Worm (Caenorhabditis elegans) whole organism, early embryonic: ENCODE data around the gene T25D1.3.
"Not testable (repeated sequence)": the region's sequence is repeated elsewhere in the genome, so short reads cannot be mapped to it uniquely, and the experiment has no call there.

Source experiments
- B0310.2 ChIP-seq: sonication (generic microtip); optimal IDR thresholded peaks from 2 replicates; lab custom pipeline; 2016; ENCODE audit warnings: mild to moderate bottlenecking, missing genetic modification characterization, missing compliant biosample characterization
- F13C5.2 ChIP-seq: sonication (generic microtip); optimal IDR thresholded peaks from 2 replicates; lab custom pipeline; 2017; ENCODE audit warnings: mild to moderate bottlenecking, missing genetic modification characterization, inconsistent platforms, missing compliant biosample characterization
- aly-1 ChIP-seq: sonication (generic microtip); optimal IDR thresholded peaks from 2 replicates; lab custom pipeline; 2016; ENCODE audit warnings: missing genetic modification characterization, missing compliant biosample characterization
- ama-1 ChIP-seq: fragments of 150-350 bp; optimal IDR thresholded peaks from 2 replicates; lab custom pipeline; 2014
- ceh-13 ChIP-seq: fragments of 200-800 bp; sonication (Bioruptor generic); optimal IDR thresholded peaks from 2 replicates; lab custom pipeline; 2018; ENCODE audit warnings: mild to moderate bottlenecking, missing genetic modification characterization, missing compliant biosample characterization
- ceh-36 ChIP-seq: sonication (generic microtip); optimal IDR thresholded peaks from 2 replicates; lab custom pipeline; 2016; ENCODE audit warnings: missing genetic modification characterization, inconsistent platforms, missing compliant biosample characterization
- ets-7 ChIP-seq: sonication (generic microtip); optimal IDR thresholded peaks from 2 replicates; lab custom pipeline; 2016; ENCODE audit warnings: missing genotype, missing genetic modification characterization, missing compliant biosample characterization
- flt-1 ChIP-seq: fragments of 200-800 bp; sonication (Bioruptor generic); IDR thresholded peaks from 2 replicates; pipeline ENCODE4 v1.3.6; 2022; ENCODE audit warnings: missing genetic modification characterization, missing compliant biosample characterization
- hmbx-1 ChIP-seq: sonication (generic microtip); optimal IDR thresholded peaks from 2 replicates; lab custom pipeline; 2016; ENCODE audit warnings: mild to moderate bottlenecking, missing genetic modification characterization, missing compliant biosample characterization
- hmg-4 ChIP-seq: fragments of 200-800 bp; sonication (Bioruptor generic); optimal IDR thresholded peaks from 2 replicates; lab custom pipeline; 2018; ENCODE audit warnings: mild to moderate bottlenecking, missing genetic modification characterization, missing compliant biosample characterization
- hnd-1 ChIP-seq: sonication (generic microtip); optimal IDR thresholded peaks from 2 replicates; lab custom pipeline; 2016; ENCODE audit warnings: missing genetic modification characterization, missing compliant biosample characterization
- pes-1 ChIP-seq: fragments of 200-800 bp; sonication (Bioruptor generic); IDR thresholded peaks from 2 replicates; pipeline ENCODE4 v1.3.6; 2022; ENCODE audit warnings: missing genetic modification reagents, missing genetic modification characterization, missing compliant biosample characterization
- scrt-1 ChIP-seq: fragments of 200-800 bp; sonication (Bioruptor generic); IDR thresholded peaks from 2 replicates; pipeline ENCODE4 v1.3.6; 2022; ENCODE audit warnings: missing genetic modification characterization, missing compliant biosample characterization
- sea-1 ChIP-seq: fragments of 200-800 bp; sonication (Bioruptor generic); conservative IDR thresholded peaks from 2 replicates; pipeline ENCODE4 v1.3.6; 2022; ENCODE audit warnings: missing genetic modification characterization, missing compliant biosample characterization
- tbx-11 ChIP-seq: fragments of 200-800 bp; sonication (Bioruptor generic); IDR thresholded peaks from 2 replicates; pipeline ENCODE4 v1.3.6; 2022; ENCODE audit warnings: missing genetic modification characterization, missing compliant biosample characterization
- tbx-37 ChIP-seq: fragments of 200-800 bp; sonication (Bioruptor generic); conservative IDR thresholded peaks from 2 replicates; pipeline ENCODE4 v1.3.6; 2022; ENCODE audit warnings: missing genetic modification reagents, missing genetic modification characterization, missing compliant biosample characterization
- tra-4 ChIP-seq: sonication (generic microtip); optimal IDR thresholded peaks from 2 replicates; lab custom pipeline; 2017; ENCODE audit warnings: missing genetic modification characterization, missing compliant biosample characterization

T25D1.3 gene

ce11 chrX:16494630-16495029 is 10.8 kb upstream of the T25D1.3 start, which contains the start of gene K05G3.2:
K05G3.2 (plus strand) TSS chrX:16494930.
- TF ChIP-seq aly-1 (tag; lab: Kevin White, UChicago), result no peak
- TF ChIP-seq hmbx-1 (tag; lab: Kevin White, UChicago), result no peak
- no peak for TF ChIP-seq scrt-1
- no peak for TF ChIP-seq ets-7 (tag; lab: Kevin White, UChicago)
- TF ChIP-seq tbx-11 (GFP tag; lab: Robert Waterston, UW), result no peak
- TF ChIP-seq hmg-4, result no peak
- TF ChIP-seq sea-1 (GFP tag; lab: Robert Waterston, UW), result no peak
- no peak for TF ChIP-seq ama-1
- TF ChIP-seq tra-4 (tag; lab: Kevin White, UChicago), result no peak
- TF ChIP-seq flt-1, result no peak
- TF ChIP-seq B0310.2 (tag; lab: Kevin White, UChicago), result no peak
- TF ChIP-seq hnd-1 (tag; lab: Kevin White, UChicago), result no peak
- no peak for TF ChIP-seq pes-1
- TF ChIP-seq tbx-37 (GFP tag; lab: Robert Waterston, UW), result no peak
- no peak for TF ChIP-seq ceh-13 (GFP tag; lab: Kevin White, UChicago)
- no peak for TF ChIP-seq F13C5.2 (tag; lab: Kevin White, UChicago)
- TF ChIP-seq ceh-36 (tag; lab: Kevin White, UChicago), result no peak

ce11 chrX:16501032-16501431 is 4.4 kb upstream of the T25D1.3 start, which contains the start of gene K05G3.1:
K05G3.1 (plus strand) TSS chrX:16501332.
- TF ChIP-seq hmbx-1 (tag; lab: Kevin White, UChicago), result no peak
- no peak for TF ChIP-seq pes-1
- no peak for TF ChIP-seq aly-1 (tag; lab: Kevin White, UChicago)
- no peak for TF ChIP-seq tra-4 (tag; lab: Kevin White, UChicago)
- no peak for TF ChIP-seq ceh-36 (tag; lab: Kevin White, UChicago)
- TF ChIP-seq flt-1, result no peak
- TF ChIP-seq hmg-4, result no peak
- TF ChIP-seq ceh-13 (GFP tag; lab: Kevin White, UChicago), result no peak
- TF ChIP-seq B0310.2 (tag; lab: Kevin White, UChicago), result no peak
- no peak for TF ChIP-seq sea-1 (GFP tag; lab: Robert Waterston, UW)
- TF ChIP-seq tbx-37 (GFP tag; lab: Robert Waterston, UW), result no peak
- no peak for TF ChIP-seq scrt-1

DNA sequence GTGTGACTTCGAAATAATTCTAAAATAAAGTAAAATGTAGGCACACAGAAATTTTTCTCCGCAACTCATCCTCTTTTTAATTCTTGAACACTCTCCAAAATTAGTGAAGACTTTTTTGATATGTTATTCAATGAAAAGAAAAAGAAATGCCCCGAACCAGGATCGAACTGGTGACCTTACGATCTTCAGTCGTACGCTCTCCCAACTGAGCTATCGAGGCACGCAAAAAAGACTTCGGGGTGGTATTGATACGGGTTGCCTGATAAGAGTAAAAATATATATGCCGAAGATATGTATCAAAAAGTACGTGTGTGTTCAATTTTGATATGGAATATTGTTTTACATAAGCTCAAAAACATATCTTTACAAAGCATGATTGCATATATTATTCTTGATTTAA is 2.5 kb upstream of the T25D1.3 start:
- TF ChIP-seq hmg-4 (no peak), ceh-13 (GFP tag; lab: Kevin White, UChicago) (no peak), sea-1 (GFP tag; lab: Robert Waterston, UW) (0 out of 2 replicates have a peak, but pooled peaks have one; percentile 59), aly-1 (tag; lab: Kevin White, UChicago) (no peak), tbx-11 (GFP tag; lab: Robert Waterston, UW) (no peak), tbx-37 (GFP tag; lab: Robert Waterston, UW) (no peak), F13C5.2 (tag; lab: Kevin White, UChicago) (no peak), hmbx-1 (tag; lab: Kevin White, UChicago) (no peak), B0310.2 (tag; lab: Kevin White, UChicago) (no peak), flt-1 (no peak), pes-1 (peak; percentile 60; the same call in 1 of the 2 replicates), hnd-1 (tag; lab: Kevin White, UChicago) (no peak), ets-7 (tag; lab: Kevin White, UChicago) (no peak), ama-1 (no peak), ceh-36 (tag; lab: Kevin White, UChicago) (no peak), scrt-1 (0 out of 2 replicates have a peak, but pooled peaks have one; percentile 45), tra-4 (tag; lab: Kevin White, UChicago) (no peak)

DNA sequence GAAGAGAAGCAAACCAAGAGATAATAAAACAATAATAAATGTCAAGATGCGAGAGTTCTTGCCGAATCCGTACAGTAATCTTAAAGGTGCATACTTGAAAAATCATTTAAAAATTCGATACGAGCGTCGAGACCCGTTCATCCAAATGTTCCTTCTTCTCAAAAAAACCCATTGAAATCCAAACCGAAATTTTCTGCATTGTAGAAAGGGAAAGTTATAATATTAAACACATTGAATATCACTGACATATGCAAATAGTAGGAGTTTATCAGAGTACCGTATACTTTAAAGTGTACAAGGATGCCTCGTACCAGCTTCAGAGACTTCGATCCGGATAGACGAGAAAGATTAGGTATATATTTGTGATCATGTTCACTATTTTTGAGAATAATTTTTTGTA is 9.8 kb downstream of the T25D1.3 start, which contains the start of gene T25D1.2:
Gene T25D1.2 (plus strand): TSS at position 301 of the 400 bp plus-strand sequence.
- TF ChIP-seq tbx-37 (GFP tag; lab: Robert Waterston, UW); pes-1; B0310.2 (tag; lab: Kevin White, UChicago): not testable (repeated sequence)

DNA sequence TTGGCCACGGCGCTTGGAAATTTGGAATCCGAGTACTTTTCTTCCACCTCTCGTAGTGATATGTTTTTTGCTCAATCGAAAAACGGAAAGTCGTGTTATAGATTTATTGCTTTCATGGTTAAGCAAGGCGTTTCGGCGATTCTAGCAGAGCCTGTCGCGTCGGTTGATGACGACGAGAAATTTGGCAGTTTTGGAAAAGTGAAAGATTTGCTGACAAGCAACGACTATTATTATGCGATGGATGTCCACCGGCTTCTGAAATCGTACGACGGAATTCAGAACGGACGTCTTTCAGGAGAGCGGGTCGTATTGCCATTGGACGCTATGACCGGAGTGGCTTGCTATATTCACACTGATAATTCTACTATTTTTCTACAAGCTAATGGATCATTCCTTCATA is 13.3 kb downstream of the T25D1.3 start:
- TF ChIP-seq sea-1 (GFP tag; lab: Robert Waterston, UW), result no peak
- no peak for TF ChIP-seq F13C5.2 (tag; lab: Kevin White, UChicago)
- no peak for TF ChIP-seq flt-1
- TF ChIP-seq hnd-1 (tag; lab: Kevin White, UChicago), result no peak
- no peak for TF ChIP-seq ets-7 (tag; lab: Kevin White, UChicago)
- TF ChIP-seq hmg-4, result no peak
- no peak for TF ChIP-seq aly-1 (tag; lab: Kevin White, UChicago)

- TF ChIP-seq ceh-36 (tag; lab: Kevin White, UChicago) (no peak), hnd-1 (tag; lab: Kevin White, UChicago) (no peak), pes-1 (no peak), tbx-11 (GFP tag; lab: Robert Waterston, UW) (no peak), flt-1 (no peak), B0310.2 (tag; lab: Kevin White, UChicago) (no peak), ceh-13 (GFP tag; lab: Kevin White, UChicago) (no peak)
Observed at ce11 chrX:16519517-16519916, 14.1 kb downstream of the T25D1.3 start, which contains the start of gene T25D1.1. T25D1.1 (plus strand) TSS chrX:16519817.

DNA sequence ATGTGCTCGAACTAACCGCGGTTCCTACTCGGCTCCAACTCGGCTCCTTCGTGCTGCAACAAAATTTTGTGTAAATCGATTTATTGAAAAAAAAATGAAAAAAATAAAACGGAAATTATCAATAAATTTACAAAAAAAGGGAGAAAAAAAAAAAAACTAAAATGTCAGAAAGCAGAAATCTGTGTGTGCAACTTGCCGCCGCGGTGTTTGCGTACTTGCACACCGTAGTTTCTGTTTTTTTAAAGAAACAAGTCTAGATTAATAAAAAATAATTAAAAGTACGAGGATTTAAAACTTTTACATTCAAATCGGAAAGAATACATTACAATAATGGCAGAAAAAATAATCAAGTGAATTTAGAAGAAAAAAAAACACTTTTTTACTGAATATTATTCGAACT is 16.3 kb downstream of the T25D1.3 start:
- TF ChIP-seq tbx-37 (GFP tag; lab: Robert Waterston, UW), result no peak
- no peak for TF ChIP-seq ceh-13 (GFP tag; lab: Kevin White, UChicago)
- no peak for TF ChIP-seq hmbx-1 (tag; lab: Kevin White, UChicago)
- TF ChIP-seq pes-1, result no peak
- TF ChIP-seq flt-1, result no peak
- no peak for TF ChIP-seq aly-1 (tag; lab: Kevin White, UChicago)
- TF ChIP-seq ceh-36 (tag; lab: Kevin White, UChicago), result no peak
- no peak for TF ChIP-seq F13C5.2 (tag; lab: Kevin White, UChicago)
- TF ChIP-seq tbx-11 (GFP tag; lab: Robert Waterston, UW), result no peak
- no peak for TF ChIP-seq scrt-1
- TF ChIP-seq hmg-4, result no peak
- TF ChIP-seq ama-1, result no peak
- no peak for TF ChIP-seq sea-1 (GFP tag; lab: Robert Waterston, UW)
- no peak for TF ChIP-seq ets-7 (tag; lab: Kevin White, UChicago)
- no peak for TF ChIP-seq hnd-1 (tag; lab: Kevin White, UChicago)
- no peak for TF ChIP-seq B0310.2 (tag; lab: Kevin White, UChicago)
- no peak for TF ChIP-seq tra-4 (tag; lab: Kevin White, UChicago)
